Fruit fly (Drosophila melanogaster): ENCODE measurements around the gene kuk.
A peak's percentile ranks its signal among the peaks of the same experiment; 100 is the strongest.

The kuk gene

DNA sequence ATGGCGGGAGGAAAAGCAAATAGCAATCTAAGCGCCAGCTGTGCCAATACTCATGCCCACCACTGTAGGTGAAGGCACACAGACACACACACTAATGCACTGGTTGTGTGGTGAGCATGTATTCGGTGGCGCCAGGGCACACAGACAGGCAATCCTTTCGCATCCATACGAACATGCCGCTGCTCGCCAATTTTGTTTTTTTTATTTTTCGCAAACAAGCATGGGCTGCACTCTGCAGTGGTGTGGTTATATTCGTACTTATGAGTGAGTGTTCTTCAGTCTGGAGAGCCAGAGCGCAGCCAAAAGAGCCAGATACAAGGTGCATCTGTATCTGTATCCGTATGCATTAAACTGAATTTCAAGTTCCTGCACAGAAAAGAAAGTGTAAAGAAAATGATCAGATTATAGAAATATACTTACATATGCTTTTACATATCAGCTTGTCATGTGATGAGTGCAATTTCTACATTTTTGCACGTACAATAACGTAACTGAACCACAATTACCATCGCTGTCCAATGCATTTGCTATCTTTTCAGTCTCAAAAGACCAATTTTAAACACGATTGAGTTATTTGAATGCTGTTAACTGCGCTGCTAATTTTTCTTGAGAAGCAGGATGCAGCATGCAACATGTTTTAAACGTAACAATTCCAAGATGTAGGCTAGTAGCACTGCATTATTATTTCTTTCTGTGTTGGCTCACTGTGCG, 20.8 kb upstream of the kuk start:
- TF ChIP-seq Drgx (GFP tag; IDR thresholded peaks at IDR 0.05) (peak; percentile 36; the same call in 1 of the 2 replicates), rib (GFP tag; IDR thresholded peaks at IDR 0.05) (0 out of 2 replicates have a peak, but pooled peaks have one; percentile 31), lbe (GFP tag; optimal IDR thresholded peaks at IDR 0.05) (peak; percentile 5), PHDP (tag; optimal IDR thresholded peaks at IDR 0.05) (peak; percentile 31), sens-2 (GFP tag; IDR thresholded peaks at IDR 0.05) (no peak), CG6254 (GFP tag; optimal IDR thresholded peaks at IDR 0.05) (peak; percentile 35), vnd (GFP tag; IDR thresholded peaks at IDR 0.05; ENCODE audit: partially characterized antibody) (no peak), CG1233 (GFP tag; optimal IDR thresholded peaks at IDR 0.05) (peak; percentile 14), CG15011 (GFP tag; optimal IDR thresholded peaks at IDR 0.05) (no peak), Xbp1 (GFP tag; optimal IDR thresholded peaks at IDR 0.05) (peak; percentile 31), Pdp1 (GFP tag; optimal IDR thresholded peaks at IDR 0.05) (peak in 1 of 2 experiments; percentile 7), CG31224 (GFP tag; IDR thresholded peaks at IDR 0.05) (no peak), Med (GFP tag) (peak; percentile 38), Sox102F (GFP tag; optimal IDR thresholded peaks at IDR 0.05) (peak; percentile 54), nmo (GFP tag; optimal IDR thresholded peaks at IDR 0.05) (peak; percentile 52), Opbp (GFP tag; IDR thresholded peaks at IDR 0.05; ENCODE audit: partially characterized antibody) (0 out of 3 replicates have a peak, but pooled peaks have one; percentile 35), Mad (GFP tag; optimal IDR thresholded peaks at IDR 0.05) (peak; percentile 11), CG17361 (GFP tag; IDR thresholded peaks at IDR 0.05) (0 out of 3 replicates have a peak, but pooled peaks have one; percentile 9), dmrt11E (tag; optimal IDR thresholded peaks at IDR 0.05) (peak; percentile 18), fd64A (GFP tag; optimal IDR thresholded peaks at IDR 0.05) (peak; percentile 3), chif (GFP tag; optimal IDR thresholded peaks at IDR 0.05) (peak; percentile 17 to 21), CoRest (tag; optimal IDR thresholded peaks at IDR 0.05) (peak; percentile 8), CG14441 (GFP tag; IDR thresholded peaks at IDR 0.05) (no peak; the same call in 1 of the 2 replicates), ewg (GFP tag; optimal IDR thresholded peaks at IDR 0.05) (peak; percentile 46), gsb (GFP tag; IDR thresholded peaks at IDR 0.05) (peak; percentile 7; the same call in 1 of the 2 replicates), CG7839 (tag; optimal IDR thresholded peaks at IDR 0.05) (peak; percentile 10), cato (GFP tag; optimal IDR thresholded peaks at IDR 0.05; ENCODE audit: borderline replicate concordance) (no peak), fd96Cb (tag; optimal IDR thresholded peaks at IDR 0.05) (peak; percentile 26), odd (GFP tag; optimal IDR thresholded peaks at IDR 0.05) (no peak), ERR (GFP tag; optimal IDR thresholded peaks at IDR 0.05) (no peak), CG4820 (GFP tag; optimal IDR thresholded peaks at IDR 0.05) (peak; percentile 12), CG11695 (GFP tag; IDR thresholded peaks at IDR 0.05) (0 out of 3 replicates have a peak, but pooled peaks have one; percentile 5), cg (GFP tag; optimal IDR thresholded peaks at IDR 0.05) (peak; percentile 66), CG2712 (tag; optimal IDR thresholded peaks at IDR 0.05) (peak; percentile 4), tio (GFP tag; optimal IDR thresholded peaks at IDR 0.05) (peak; percentile 11), Dref (GFP tag; IDR thresholded peaks at IDR 0.05) (no peak), CG10979 (tag; optimal IDR thresholded peaks at IDR 0.05) (peak; percentile 38), CG2678 (tag; optimal IDR thresholded peaks at IDR 0.05) (peak; percentile 32), CG9437 (GFP tag; optimal IDR thresholded peaks at IDR 0.05) (peak; percentile 13), CG4424 (GFP tag; optimal IDR thresholded peaks at IDR 0.05) (peak; percentile 30), chinmo (GFP tag; IDR thresholded peaks at IDR 0.05; ENCODE audit: partially characterized antibody) (no peak), E2f1 (GFP tag; IDR thresholded peaks at IDR 0.05) (0 out of 2 replicates have a peak, but pooled peaks have one; percentile 17), CG11504 (tag; optimal IDR thresholded peaks at IDR 0.05) (peak; percentile 39), CG1603 (tag; optimal IDR thresholded peaks at IDR 0.05) (peak; percentile 18), org-1 (GFP tag; optimal IDR thresholded peaks at IDR 0.05) (peak; percentile 7), Awh (GFP tag; IDR thresholded peaks at IDR 0.05) (0 out of 2 replicates have a peak, but pooled peaks have one; percentile 33), Gsc (GFP tag; IDR thresholded peaks at IDR 0.05) (no peak), Ssrp (tag; optimal IDR thresholded peaks at IDR 0.05) (peak; percentile 45)

Data from whole organism, embryonic.